Fruit fly (Drosophila melanogaster) whole organism, embryonic: ENCODE measurements around the gene CG32189.

Experiments used
- Bdp1 ChIP-seq: fragments of 200-800 bp; sonication (Bioruptor generic); optimal IDR thresholded peaks from 3 replicates; lab custom pipeline; 2016; ENCODE audit warnings: missing biosample characterization, missing genetic modification characterization
- C15 ChIP-seq: fragments of 200-800 bp; sonication (Bioruptor generic); IDR thresholded peaks from 3 replicates; pipeline ENCODE4 v1.3.6; 2022; ENCODE audit warnings: missing biosample characterization, missing genetic modification characterization
- CG12104 ChIP-seq: fragments of 200-800 bp; sonication (Bioruptor generic); optimal IDR thresholded peaks from 3 replicates; lab custom pipeline; 2016; ENCODE audit warnings: missing biosample characterization, missing genetic modification characterization
- CG1233 ChIP-seq: fragments of 200-800 bp; sonication (Bioruptor generic); optimal IDR thresholded peaks from 4 replicates; lab custom pipeline; 2018; ENCODE audit warnings: missing biosample characterization, mild to moderate bottlenecking, missing genetic modification characterization
- CG15011 ChIP-seq: fragments of 200-800 bp; sonication (Bioruptor generic); optimal IDR thresholded peaks from 3 replicates; lab custom pipeline; 2018; ENCODE audit warnings: missing biosample characterization, mild to moderate bottlenecking, missing genetic modification characterization
- CG1603 ChIP-seq: fragments of 200-800 bp; sonication (Bioruptor generic); optimal IDR thresholded peaks from 2 replicates; lab custom pipeline; 2019; ENCODE audit warnings: missing biosample characterization, mild to moderate bottlenecking, missing genetic modification characterization, moderate library complexity
- CG1647 ChIP-seq: fragments of 200-800 bp; sonication (Bioruptor generic); optimal IDR thresholded peaks from 3 replicates; lab custom pipeline; 2016; ENCODE audit warnings: missing biosample characterization, missing genetic modification characterization
- CG16779 ChIP-seq: fragments of 200-800 bp; sonication (Bioruptor generic); IDR thresholded peaks from 2 replicates; pipeline ENCODE4 v1.3.6; 2022; ENCODE audit warnings: missing biosample characterization, missing genetic modification characterization
- CG17361 ChIP-seq: fragments of 200-800 bp; sonication (Bioruptor generic); IDR thresholded peaks from 3 replicates; pipeline ENCODE4 v1.3.6; 2022; ENCODE audit warnings: missing biosample characterization, missing genetic modification characterization
- CG17802 ChIP-seq: fragments of 200-800 bp; sonication (Bioruptor generic); optimal IDR thresholded peaks from 2 replicates; lab custom pipeline; 2018; ENCODE audit warnings: missing biosample characterization, mild to moderate bottlenecking, missing genetic modification characterization, moderate library complexity
- CG17829 ChIP-seq: fragments of 200-800 bp; optimal IDR thresholded peaks from 2 replicates; lab custom pipeline; 2019; ENCODE audit warnings: missing biosample characterization, mild to moderate bottlenecking, missing genetic modification characterization, moderate library complexity
- CG30431 ChIP-seq: fragments of 200-800 bp; sonication (Bioruptor generic); optimal IDR thresholded peaks from 2 replicates; lab custom pipeline; 2017; ENCODE audit warnings: missing biosample characterization, missing genetic modification characterization
- CG3726 ChIP-seq: fragments of 200-800 bp; sonication (Bioruptor generic); IDR thresholded peaks from 3 replicates; pipeline ENCODE4, ENCODE4 v1.3.6; 2022; ENCODE audit warnings: missing biosample characterization, missing genetic modification characterization
- CG42726 ChIP-seq: fragments of 200-800 bp; sonication (Bioruptor generic); IDR thresholded peaks from 2 replicates; pipeline ENCODE4 v1.3.6; 2022; ENCODE audit warnings: missing biosample characterization, missing genetic modification characterization; ENCODE audit not compliant: partially characterized antibody
- CG5953 ChIP-seq: fragments of 200-800 bp; sonication (Bioruptor generic); IDR thresholded peaks from 2 replicates; pipeline ENCODE4 v1.3.6; 2022; ENCODE audit warnings: missing biosample characterization, missing genetic modification characterization
- CG7271 ChIP-seq: fragments of 200-800 bp; sonication (Bioruptor generic); optimal IDR thresholded peaks from 2 replicates; lab custom pipeline; 2018; ENCODE audit warnings: missing biosample characterization, mild to moderate bottlenecking, missing genetic modification characterization, moderate library complexity
- CTCF ChIP-seq: fragments of 200-800 bp; sonication (Bioruptor generic); optimal IDR thresholded peaks from 2 replicates; lab custom pipeline; 2017; ENCODE audit warnings: missing biosample characterization, mild to moderate bottlenecking, missing genetic modification characterization, moderate library complexity
- Dfd ChIP-seq, 2 experiments: fragments of >200 bp; optimal IDR thresholded peaks; 2 replicates each; lab custom pipeline; 2017; ENCODE audit warnings: missing biosample characterization in 2 of 2, missing genetic modification characterization in 2 of 2
- E2f2 ChIP-seq: fragments of 200-800 bp; sonication (Bioruptor generic); IDR thresholded peaks from 2 replicates; pipeline ENCODE4 v1.3.6; 2022; ENCODE audit warnings: missing biosample characterization, missing genetic modification characterization
- Ets97D ChIP-seq: fragments of 200-800 bp; sonication (Bioruptor generic); optimal IDR thresholded peaks from 3 replicates; lab custom pipeline; 2016; ENCODE audit warnings: missing biosample characterization, missing genetic modification characterization
- Fer1 ChIP-seq: fragments of 200-800 bp; sonication (Bioruptor generic); optimal IDR thresholded peaks from 2 replicates; lab custom pipeline; 2017; ENCODE audit warnings: missing biosample characterization, mild to moderate bottlenecking, missing genetic modification characterization
- H2.0 ChIP-seq: fragments of 200-800 bp; sonication (Bioruptor generic); IDR thresholded peaks from 2 replicates; pipeline ENCODE4 v1.3.6; 2022; ENCODE audit warnings: missing biosample characterization, missing genetic modification characterization
- NK7.1 ChIP-seq: fragments of 200-800 bp; sonication (Bioruptor generic); optimal IDR thresholded peaks from 3 replicates; lab custom pipeline; 2016; ENCODE audit warnings: missing biosample characterization, missing genetic modification characterization
- NfI ChIP-seq: fragments of 200-800 bp; sonication (Bioruptor generic); optimal IDR thresholded peaks from 3 replicates; lab custom pipeline; 2018; ENCODE audit warnings: missing biosample characterization, mild to moderate bottlenecking, missing genetic modification characterization, moderate library complexity
- Sin3A ChIP-seq: fragments of >200 bp; optimal IDR thresholded peaks from 2 replicates; lab custom pipeline; 2018
- Sry-δ ChIP-seq: fragments of 200-800 bp; sonication (Bioruptor generic); optimal IDR thresholded peaks from 2 replicates; lab custom pipeline; 2016; ENCODE audit warnings: missing biosample characterization, missing genetic modification characterization
- Stat92E ChIP-seq, 3 experiments: fragments of >200 bp in 2 of 3; fragments of 200-800 bp in 1 of 3; sonication (Bioruptor generic) in 1 of 3; optimal IDR thresholded peaks; 2 replicates each; lab custom pipeline; 2017 to 2019; ENCODE audit warnings: missing biosample characterization in 3 of 3, missing genetic modification characterization in 3 of 3, mild to moderate bottlenecking in 1 of 3, moderate library complexity in 1 of 3
- ap ChIP-seq: fragments of 200-800 bp; sonication (Bioruptor generic); IDR thresholded peaks from 2 replicates; pipeline ENCODE4 v1.3.6; 2022; ENCODE audit warnings: missing biosample characterization, missing genetic modification characterization
- az2 ChIP-seq: fragments of 200-800 bp; sonication (Bioruptor generic); optimal IDR thresholded peaks from 3 replicates; lab custom pipeline; 2016; ENCODE audit warnings: missing biosample characterization, missing genetic modification characterization
- cad ChIP-seq: fragments of >200 bp; optimal IDR thresholded peaks from 2 replicates; lab custom pipeline; 2017; ENCODE audit warnings: missing biosample characterization, missing genetic modification characterization
- cas ChIP-seq: fragments of 200-800 bp; sonication (Bioruptor generic); IDR thresholded peaks from 2 replicates; pipeline ENCODE4 v1.3.6; 2022; ENCODE audit warnings: missing biosample characterization, missing genetic modification characterization
- cg ChIP-seq: fragments of 200-800 bp; sonication (Bioruptor generic); optimal IDR thresholded peaks from 3 replicates; lab custom pipeline; 2019; ENCODE audit warnings: missing biosample characterization, mild to moderate bottlenecking, missing genetic modification characterization, moderate library complexity
- chinmo ChIP-seq: fragments of 200-800 bp; sonication (Bioruptor generic); IDR thresholded peaks from 4 replicates; pipeline ENCODE4 v1.3.6; 2022; ENCODE audit warnings: missing biosample characterization, missing genetic modification characterization; ENCODE audit not compliant: partially characterized antibody
- en ChIP-seq: fragments of 200-800 bp; sonication (Bioruptor generic); optimal IDR thresholded peaks from 2 replicates; lab custom pipeline; 2016; ENCODE audit warnings: missing biosample characterization, missing genetic modification characterization
- ewg ChIP-seq: fragments of 200-800 bp; sonication (Bioruptor generic); optimal IDR thresholded peaks from 3 replicates; lab custom pipeline; 2017; ENCODE audit warnings: mild to moderate bottlenecking, missing biosample characterization, missing genetic modification reagents, missing genetic modification characterization
- jumu ChIP-seq: fragments of 200-800 bp; sonication (Bioruptor generic); optimal IDR thresholded peaks from 3 replicates; lab custom pipeline; 2016; ENCODE audit warnings: missing biosample characterization, missing genetic modification characterization
- lab ChIP-seq: fragments of 200-800 bp; sonication (Bioruptor generic); optimal IDR thresholded peaks from 3 replicates; lab custom pipeline; 2017; ENCODE audit warnings: missing biosample characterization, missing genetic modification characterization, mild to moderate bottlenecking, moderate library complexity, missing genetic modification reagents
- lilli ChIP-seq: fragments of 200-800 bp; sonication (Bioruptor generic); optimal IDR thresholded peaks from 3 replicates; lab custom pipeline; 2016; ENCODE audit warnings: missing biosample characterization, missing genetic modification characterization
- mirr ChIP-seq: fragments of 200-800 bp; sonication (Bioruptor generic); optimal IDR thresholded peaks from 3 replicates; lab custom pipeline; 2018; ENCODE audit warnings: missing biosample characterization, mild to moderate bottlenecking, missing genetic modification characterization
- nmo ChIP-seq: fragments of 200-800 bp; sonication (Bioruptor generic); optimal IDR thresholded peaks from 2 replicates; lab custom pipeline; 2018; ENCODE audit warnings: missing biosample characterization, mild to moderate bottlenecking, missing genetic modification characterization, moderate library complexity
- otp ChIP-seq: fragments of 200-800 bp; sonication (Bioruptor generic); IDR thresholded peaks from 3 replicates; pipeline ENCODE4, ENCODE4 v1.3.6; 2022; ENCODE audit warnings: missing biosample characterization, missing genetic modification characterization
- pb ChIP-seq: fragments of 200-800 bp; sonication (Bioruptor generic); optimal IDR thresholded peaks from 3 replicates; lab custom pipeline; 2016; ENCODE audit warnings: missing biosample characterization, missing genetic modification characterization
- prd ChIP-seq, 3 experiments: fragments of >200 bp in 2 of 3; fragments of 200-800 bp in 1 of 3; sonication (Bioruptor generic) in 1 of 3; optimal IDR thresholded peaks in 2 of 3; IDR thresholded peaks in 1 of 3; 2 replicates in 2 of 3; 3 replicates in 1 of 3; pipeline versions ENCODE4 v1.3.6 to Lab custom; 2017 to 2022; ENCODE audit warnings: missing biosample characterization in 1 of 3, missing genetic modification characterization in 1 of 3
- psq ChIP-seq: fragments of 200-800 bp; sonication (Bioruptor generic); optimal IDR thresholded peaks from 2 replicates; lab custom pipeline; 2017; ENCODE audit warnings: missing biosample characterization, missing genetic modification characterization
- ranshi ChIP-seq: fragments of 200-800 bp; sonication (Bioruptor generic); IDR thresholded peaks from 2 replicates; pipeline ENCODE4 v1.3.6; 2022; ENCODE audit warnings: missing biosample characterization, missing genetic modification characterization
- row ChIP-seq: fragments of 200-800 bp; sonication (Bioruptor generic); IDR thresholded peaks from 3 replicates; pipeline ENCODE4 v1.3.6; 2022; ENCODE audit warnings: missing biosample characterization, missing genetic modification characterization
- schlank ChIP-seq: fragments of 200-800 bp; sonication (Bioruptor generic); optimal IDR thresholded peaks from 2 replicates; lab custom pipeline; 2018; ENCODE audit warnings: missing biosample characterization, mild to moderate bottlenecking, missing genetic modification characterization
- sim ChIP-seq: fragments of 200-800 bp; sonication (Bioruptor generic); IDR thresholded peaks from 2 replicates; pipeline ENCODE4 v1.3.6; 2022; ENCODE audit warnings: missing biosample characterization, missing genetic modification characterization
- sr ChIP-seq: fragments of 200-800 bp; sonication (Bioruptor generic); IDR thresholded peaks from 3 replicates; pipeline ENCODE4 v1.3.6; 2022; ENCODE audit warnings: missing biosample characterization, missing genetic modification characterization
- trh ChIP-seq: fragments of 200-800 bp; sonication (Bioruptor generic); optimal IDR thresholded peaks from 2 replicates; lab custom pipeline; 2016; ENCODE audit warnings: missing biosample characterization, missing genetic modification characterization
- tx ChIP-seq: fragments of 200-800 bp; sonication (Bioruptor generic); optimal IDR thresholded peaks from 2 replicates; lab custom pipeline; 2016; ENCODE audit warnings: missing biosample characterization, missing genetic modification characterization
- usp ChIP-seq: fragments of >200 bp; optimal IDR thresholded peaks from 2 replicates; lab custom pipeline; 2017; ENCODE audit warnings: missing biosample characterization, missing genetic modification characterization
- vfl ChIP-seq: fragments of 200-800 bp; sonication (Bioruptor generic); optimal IDR thresholded peaks from 2 replicates; lab custom pipeline; 2016; ENCODE audit warnings: missing biosample characterization, missing genetic modification characterization

CG32189 gene

DNA sequence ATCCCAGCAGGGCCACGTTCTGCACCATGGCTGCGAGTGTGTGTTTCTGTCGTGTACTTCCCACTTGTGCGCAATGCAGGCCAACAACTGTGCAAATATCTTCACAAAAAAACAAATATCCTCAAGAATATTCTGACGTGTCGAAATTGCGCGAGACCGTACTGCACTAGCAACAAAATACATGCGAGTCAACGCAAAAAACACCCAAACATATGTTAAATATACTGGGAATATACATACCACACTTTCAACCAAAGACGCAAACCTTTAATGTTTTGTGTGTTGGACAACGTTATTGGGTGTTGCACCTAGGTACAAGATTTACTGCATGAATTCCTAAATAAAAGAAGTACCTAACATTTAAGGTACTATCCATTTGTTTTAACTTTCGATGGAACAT, 32.9 kb downstream of the CG32189 start, which contains the start of gene NUCB1 (continued):
- TF ChIP-seq tx (GFP tag; lab: Kevin White, UChicago) (peak; percentile 15), CTCF (GFP tag; lab: Kevin White, UChicago) (no peak), Stat92E (GFP tag; optimal IDR thresholded peaks at IDR 0.05; lab: Kevin White, UChicago) (peak in 1 of 3 experiments; percentile 23), en (no peak), ap (GFP tag; lab: Robert Waterston, UW) (no peak), pb (GFP tag; lab: Kevin White, UChicago) (peak; percentile 20), NK7.1 (GFP tag; lab: Kevin White, UChicago) (no peak), CG15011 (GFP tag; lab: Kevin White, UChicago) (no peak), CG16779 (GFP tag; lab: Robert Waterston, UW) (0 out of 2 replicates have a peak, but pooled peaks have one; percentile 22), nmo (GFP tag; lab: Kevin White, UChicago) (peak; percentile 77), CG30431 (no peak), lilli (GFP tag; lab: Kevin White, UChicago) (peak; percentile 56), ranshi (GFP tag; lab: Robert Waterston, UW) (0 out of 2 replicates have a peak, but pooled peaks have one; percentile 14), CG42726 (no peak), schlank (no peak), jumu (GFP tag; lab: Kevin White, UChicago) (peak; percentile 8), CG1233 (GFP tag; lab: Kevin White, UChicago) (peak; percentile 8), H2.0 (GFP tag; lab: Robert Waterston, UW) (no peak), psq (GFP tag; lab: Kevin White, UChicago) (no peak), Bdp1 (GFP tag; lab: Kevin White, UChicago) (peak; percentile 14), E2f2 (GFP tag; lab: Robert Waterston, UW) (peak; percentile 24; the same call in 1 of the 2 replicates), Dfd (GFP tag; optimal IDR thresholded peaks at IDR 0.05; lab: Kevin White, UChicago) (no peak), CG12104 (GFP tag; lab: Kevin White, UChicago) (no peak), NfI (GFP tag; lab: Kevin White, UChicago) (peak; percentile 64), CG5953 (no peak), az2 (GFP tag; lab: Kevin White, UChicago) (no peak), trh (GFP tag; lab: Kevin White, UChicago) (no peak), cas (GFP tag; lab: Robert Waterston, UW) (no peak), otp (no peak), prd (optimal IDR thresholded peaks at IDR 0.05; lab: Kevin White, UChicago) (no peak), prd (GFP tag; IDR thresholded peaks at IDR 0.05; lab: Robert Waterston, UW) (no peak), Fer1 (GFP tag; lab: Kevin White, UChicago) (no peak), CG17361 (GFP tag; lab: Robert Waterston, UW) (no peak), chinmo (GFP tag; lab: Robert Waterston, UW) (no peak), C15 (no peak), CG17829 (peak; percentile 46), CG17802 (tag; lab: Kevin White, UChicago) (no peak), sim (GFP tag; lab: Robert Waterston, UW) (no peak), ewg (GFP tag; lab: Kevin White, UChicago) (no peak), CG3726 (GFP tag; lab: Robert Waterston, UW) (no peak), Sry-δ (GFP tag; lab: Kevin White, UChicago) (peak; percentile 41), cg (GFP tag; lab: Kevin White, UChicago) (no peak), lab (GFP tag; lab: Kevin White, UChicago) (no peak), sr (GFP tag; lab: Robert Waterston, UW) (no peak), vfl (GFP tag; lab: Kevin White, UChicago) (peak; percentile 29), row (peak; percentile 97), usp (GFP tag; lab: Kevin White, UChicago) (no peak), mirr (GFP tag; lab: Kevin White, UChicago) (peak; percentile 33), CG1603 (tag; lab: Kevin White, UChicago) (peak; percentile 87), CG1647 (peak; percentile 31), Ets97D (GFP tag; lab: Kevin White, UChicago) (peak; percentile 85), Sin3A (lab: Kevin White, UChicago) (peak; percentile 11), cad (GFP tag; lab: Kevin White, UChicago) (no peak), CG7271 (tag; lab: Kevin White, UChicago) (peak; percentile 26)
